Worm (Caenorhabditis elegans): Measurements from ENCODE around the gene K07F5.17.

DNA sequence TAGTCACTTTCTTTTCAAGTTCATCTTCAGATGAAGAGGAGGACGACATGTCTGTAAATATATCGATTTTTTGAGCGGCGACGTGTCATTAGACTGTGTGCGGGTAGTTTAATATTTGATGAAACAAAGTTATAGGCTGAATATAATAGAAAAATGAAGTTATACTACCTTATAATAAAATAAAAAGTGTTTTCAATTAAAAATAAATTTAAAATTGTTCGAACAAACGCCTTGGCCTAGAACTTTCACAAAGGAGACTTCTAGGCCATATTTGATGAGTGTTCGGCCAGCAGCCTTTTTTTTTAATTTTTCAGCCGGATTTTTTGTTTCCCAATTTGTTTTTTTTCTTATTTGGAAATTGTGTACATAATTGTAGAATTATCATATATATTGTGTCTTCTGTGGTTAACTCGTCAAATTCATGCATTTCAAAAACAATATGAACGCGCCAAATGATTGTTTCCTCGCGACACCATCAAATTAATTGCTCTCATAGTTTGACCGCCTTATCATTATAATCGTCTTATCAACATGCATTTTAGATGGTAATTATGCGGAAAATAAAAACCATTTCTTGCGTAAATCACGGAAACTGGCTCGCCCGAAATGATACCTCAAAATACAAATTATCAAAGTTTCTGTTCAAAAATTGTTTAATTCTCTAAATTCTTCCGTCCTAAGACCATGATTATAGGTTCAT, 44.7 kb upstream of the K07F5.17 start, which contains the start of gene T13F2.2:
- TF ChIP-seq dao-5 (tag; optimal IDR thresholded peaks at IDR 0.05) (no peak), W03F9.2 (tag; optimal IDR thresholded peaks at IDR 0.05) (no peak), him-1 (tag; optimal IDR thresholded peaks at IDR 0.05) (no peak)
